Worm (Caenorhabditis elegans): ENCODE results near the gene clc-32.

DNA sequence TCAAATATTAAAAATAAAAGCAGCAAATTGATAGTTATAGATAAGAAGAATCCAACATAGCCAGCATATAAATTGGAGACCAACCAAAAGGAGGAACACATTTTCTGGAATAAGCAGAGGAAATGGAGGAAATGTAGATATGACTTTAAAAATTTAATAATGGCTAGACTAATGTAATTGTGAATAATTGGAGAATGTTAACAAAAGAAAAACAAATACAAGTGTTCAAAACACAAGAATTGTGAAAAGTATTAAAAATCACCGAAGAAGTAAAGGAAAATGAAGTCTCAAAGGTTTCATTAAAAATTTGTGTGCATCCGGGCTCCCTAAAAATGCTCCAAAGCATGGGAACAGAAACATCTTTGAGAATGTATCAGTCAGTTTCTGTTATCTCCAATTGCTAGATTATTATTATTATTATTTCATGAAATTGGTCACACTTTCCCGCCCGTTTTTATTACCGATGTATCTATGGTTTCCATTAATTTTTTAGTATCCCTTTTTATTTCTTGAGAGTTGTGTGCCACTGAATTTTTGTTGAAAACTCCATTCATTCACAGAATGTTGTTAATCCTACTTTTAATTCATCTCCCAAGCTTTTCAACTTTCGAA, 21.3 kb upstream of the clc-32 start, which contains the start of the genes str-109 and F10A3.11:
- TF ChIP-seq unc-62 (GFP tag; optimal IDR thresholded peaks at IDR 0.05) (no peak), nhr-237 (tag; optimal IDR thresholded peaks at IDR 0.05) (no peak), elt-3 (tag; optimal IDR thresholded peaks at IDR 0.05) (no peak), lsy-2 (tag; optimal IDR thresholded peaks at IDR 0.05) (no peak), pha-4 (tag; optimal IDR thresholded peaks at IDR 0.05) (no peak), cnd-1 (tag; optimal IDR thresholded peaks at IDR 0.05) (no peak), elt-1 (tag; optimal IDR thresholded peaks at IDR 0.05; ENCODE audit: borderline replicate concordance, insufficient read depth) (no peak), nhr-76 (tag; optimal IDR thresholded peaks at IDR 0.05) (no peak), nhr-28 (tag; optimal IDR thresholded peaks at IDR 0.05) (no peak)

Measured in whole organism, mixed stage, embryonic.